Worm (Caenorhabditis elegans): ENCODE measurements around the gene prdx-6.
A peak's percentile ranks its signal among the peaks of the same experiment; 100 is the strongest.

prdx-6 gene

ce11 chrIV:236138-236537, 17.8 kb downstream of the prdx-6 start (continued):
- no peak for TF ChIP-seq ceh-44 (GFP tag; IDR thresholded peaks at IDR 0.05)
- TF ChIP-seq pha-4 (GFP tag; IDR thresholded peaks at IDR 0.05): no peak
- TF ChIP-seq pha-4 (tag; optimal IDR thresholded peaks at IDR 0.05): no peak

- TF ChIP-seq lin-38 (GFP tag; IDR thresholded peaks at IDR 0.05) (peak; percentile 11; the same call in 1 of the 2 replicates), ztf-7 (tag; optimal IDR thresholded peaks at IDR 0.05) (no peak), lim-7 (GFP tag; IDR thresholded peaks at IDR 0.05) (no peak), ceh-28 (tag; optimal IDR thresholded peaks at IDR 0.05) (no peak), unc-62 (GFP tag; optimal IDR thresholded peaks at IDR 0.05 in 1 of 2) (no peak), unc-62 (tag; optimal IDR thresholded peaks at IDR 0.05) (no peak), dve-1 (tag; optimal IDR thresholded peaks at IDR 0.05; ENCODE audit: insufficient read depth) (no peak), nhr-6 (tag; optimal IDR thresholded peaks at IDR 0.05) (no peak), spr-1 (tag; optimal IDR thresholded peaks at IDR 0.05) (no peak)
Measured at ce11 chrIV:237350-237749, 19.0 kb downstream of the prdx-6 start, which contains the start of gene ints-13. Gene ints-13 (minus strand): TSS chrIV:237450.

- TF ChIP-seq dve-1 (tag; optimal IDR thresholded peaks at IDR 0.05; ENCODE audit: insufficient read depth): peak; percentile 48
- TF ChIP-seq dpl-1 (GFP tag; optimal IDR thresholded peaks at IDR 0.05): peak; percentile 49
- TF ChIP-seq php-3 (GFP tag; IDR thresholded peaks at IDR 0.05): no peak
- TF ChIP-seq jun-1 (tag; optimal IDR thresholded peaks at IDR 0.05): no peak
- TF ChIP-seq ceh-82 (tag; optimal IDR thresholded peaks at IDR 0.05): no peak
- TF ChIP-seq pqm-1 (tag; optimal IDR thresholded peaks at IDR 0.05): no peak
- peak in 1 of 2 experiments; percentile 37 for TF ChIP-seq lsy-2 (tag; optimal IDR thresholded peaks at IDR 0.05)
- peak; percentile 88 for TF ChIP-seq R02D3.7 (tag; optimal IDR thresholded peaks at IDR 0.05)
- peak; percentile 85 for TF ChIP-seq aha-1 (tag)
- peak; percentile 62 for TF ChIP-seq mes-2 (tag; optimal IDR thresholded peaks at IDR 0.05; ENCODE audit: poor library complexity, severe bottlenecking)
Measured at ce11 chrIV:240257-240754, 22.0 kb downstream of the prdx-6 start, which contains the start of the genes fnta-1 and cogc-8. Gene fnta-1 (minus strand): TSS chrIV:240307. Gene cogc-8 (plus strand): TSS chrIV:240451.

- no peak for TF ChIP-seq egl-27 (tag; optimal IDR thresholded peaks at IDR 0.05)
- TF ChIP-seq F37D6.2 (tag; optimal IDR thresholded peaks at IDR 0.05): no peak
- TF ChIP-seq ZK546.5 (tag; optimal IDR thresholded peaks at IDR 0.05): no peak
- TF ChIP-seq zfp-2 (tag; optimal IDR thresholded peaks at IDR 0.05): no peak
- no peak for TF ChIP-seq nhr-25 (tag; optimal IDR thresholded peaks at IDR 0.05; ENCODE audit: borderline replicate concordance, insufficient read depth)
- TF ChIP-seq hif-1 (tag; optimal IDR thresholded peaks at IDR 0.05): no peak
- no peak for TF ChIP-seq unc-130 (GFP tag; optimal IDR thresholded peaks at IDR 0.05)
- no peak for TF ChIP-seq tra-1 (GFP tag; IDR thresholded peaks at IDR 0.05)
- TF ChIP-seq hlh-11 (tag; optimal IDR thresholded peaks at IDR 0.05): no peak
- TF ChIP-seq skn-1 (tag; optimal IDR thresholded peaks at IDR 0.05): no peak
- no peak for TF ChIP-seq F49E8.2 (tag; optimal IDR thresholded peaks at IDR 0.05; ENCODE audit: borderline replicate concordance)
- no peak for TF ChIP-seq lim-7 (GFP tag; IDR thresholded peaks at IDR 0.05)
Measured at ce11 chrIV:244278-244677, 25.9 kb downstream of the prdx-6 start.

ce11 chrIV:244843-245242, 26.5 kb downstream of the prdx-6 start, which contains the start of gene aass-1:
Gene aass-1 (plus strand): TSS chrIV:245143.
- TF ChIP-seq dmd-9 (GFP tag; IDR thresholded peaks at IDR 0.05): no peak
- no peak for TF ChIP-seq T26A8.4 (GFP tag; IDR thresholded peaks at IDR 0.05)
- TF ChIP-seq ceh-28 (tag; optimal IDR thresholded peaks at IDR 0.05): no peak
- no peak for TF ChIP-seq ceh-62 (tag; optimal IDR thresholded peaks at IDR 0.05)
- TF ChIP-seq ceh-82 (tag; optimal IDR thresholded peaks at IDR 0.05): no peak
- TF ChIP-seq F44E2.7 (GFP tag; IDR thresholded peaks at IDR 0.05): no peak
- TF ChIP-seq nhr-6 (tag; optimal IDR thresholded peaks at IDR 0.05): no peak
- TF ChIP-seq snpc-1.2 (GFP tag; IDR thresholded peaks at IDR 0.05): no peak
- no peak for TF ChIP-seq nhr-77 (tag; optimal IDR thresholded peaks at IDR 0.05)
- TF ChIP-seq mxl-2 (GFP tag; conservative IDR thresholded peaks at IDR 0.05): no peak
- TF ChIP-seq nhr-28 (tag; optimal IDR thresholded peaks at IDR 0.05): peak; percentile 5
- peak; percentile 6 for TF ChIP-seq R02D3.7 (tag; optimal IDR thresholded peaks at IDR 0.05)
- TF ChIP-seq zfp-3 (GFP tag; conservative IDR thresholded peaks at IDR 0.05): no peak
